Worm (Caenorhabditis elegans) whole organism, late embryonic: ENCODE measurements around the gene C16C8.12.

Experiments
- T23F11.4 ChIP-seq: fragments of 200-800 bp; sonication (Bioruptor generic); optimal IDR thresholded peaks from 2 replicates; lab custom pipeline; 2018; ENCODE audit warnings: mild to moderate bottlenecking, missing genetic modification characterization, missing compliant biosample characterization
- Y22D7AL.16 ChIP-seq: sonication (generic microtip); optimal IDR thresholded peaks from 2 replicates; lab custom pipeline; 2016; ENCODE audit warnings: missing genetic modification characterization, missing compliant biosample characterization
- ceh-18 ChIP-seq: sonication (generic microtip); optimal IDR thresholded peaks from 2 replicates; lab custom pipeline; 2016; ENCODE audit warnings: missing genetic modification characterization, missing compliant biosample characterization
- ceh-2 ChIP-seq: sonication (generic microtip); optimal IDR thresholded peaks from 2 replicates; lab custom pipeline; 2016; ENCODE audit warnings: missing genotype, missing genetic modification characterization, missing compliant biosample characterization
- ceh-22 ChIP-seq: sonication (generic microtip); optimal IDR thresholded peaks from 2 replicates; lab custom pipeline; 2017; ENCODE audit warnings: missing biosample characterization, missing genetic modification characterization
- ceh-24 ChIP-seq: sonication (generic microtip); optimal IDR thresholded peaks from 2 replicates; lab custom pipeline; 2016; ENCODE audit warnings: mild to moderate bottlenecking, missing genetic modification characterization, missing compliant biosample characterization
- ceh-30 ChIP-seq: fragments of 150-350 bp; optimal IDR thresholded peaks from 2 replicates; lab custom pipeline; 2014; ENCODE audit warnings: missing biosample characterization, missing genetic modification characterization
- ceh-34 ChIP-seq: sonication (generic microtip); optimal IDR thresholded peaks from 2 replicates; lab custom pipeline; 2016; ENCODE audit warnings: mild to moderate bottlenecking, missing genetic modification characterization, missing compliant biosample characterization
- che-1 ChIP-seq: sonication (generic microtip); optimal IDR thresholded peaks from 2 replicates; lab custom pipeline; 2016; ENCODE audit warnings: mild to moderate bottlenecking, missing genetic modification characterization, missing compliant biosample characterization
- fkh-10 ChIP-seq: fragments of 150-350 bp; optimal IDR thresholded peaks from 2 replicates; lab custom pipeline; 2014; ENCODE audit warnings: missing biosample characterization, missing genetic modification reagents, missing genetic modification characterization
- fkh-6 ChIP-seq: sonication (generic microtip); optimal IDR thresholded peaks from 2 replicates; lab custom pipeline; 2016; ENCODE audit warnings: missing genetic modification characterization, missing compliant biosample characterization
- gmeb-2 ChIP-seq: sonication (generic microtip); optimal IDR thresholded peaks from 2 replicates; lab custom pipeline; 2016; ENCODE audit warnings: missing genetic modification characterization, inconsistent platforms, missing compliant biosample characterization
- lim-6 ChIP-seq: sonication (generic microtip); optimal IDR thresholded peaks from 2 replicates; lab custom pipeline; 2016; ENCODE audit warnings: missing genetic modification characterization, missing compliant biosample characterization
- nfya-1 ChIP-seq: sonication (generic microtip); optimal IDR thresholded peaks from 2 replicates; lab custom pipeline; 2017; ENCODE audit warnings: missing genetic modification characterization, mild to moderate bottlenecking, missing compliant biosample characterization, antibody characterized with exemption, moderate library complexity
- nhr-11 ChIP-seq: fragments of 150-350 bp; optimal IDR thresholded peaks from 2 replicates; lab custom pipeline; 2014; ENCODE audit warnings: missing biosample characterization, missing genetic modification characterization
- npax-4 ChIP-seq: sonication (generic microtip); optimal IDR thresholded peaks from 2 replicates; lab custom pipeline; 2016; ENCODE audit warnings: missing genetic modification characterization, missing compliant biosample characterization
- odd-2 ChIP-seq: sonication (generic microtip); optimal IDR thresholded peaks from 2 replicates; lab custom pipeline; 2017; ENCODE audit warnings: antibody characterized with exemption, mild to moderate bottlenecking, missing genetic modification characterization, missing compliant biosample characterization
- pha-4 ChIP-seq: fragments of 150-350 bp; optimal IDR thresholded peaks from 2 replicates; lab custom pipeline; 2018; ENCODE audit warnings: missing biosample characterization, missing genetic modification reagents, missing genetic modification characterization
- ref-2 ChIP-seq: sonication (generic microtip); optimal IDR thresholded peaks from 2 replicates; lab custom pipeline; 2016; ENCODE audit warnings: missing genetic modification characterization, missing compliant biosample characterization
- zip-5 ChIP-seq: sonication (generic microtip); optimal IDR thresholded peaks from 2 replicates; lab custom pipeline; 2016; ENCODE audit warnings: missing genetic modification characterization, missing compliant biosample characterization

C16C8.12 gene

DNA sequence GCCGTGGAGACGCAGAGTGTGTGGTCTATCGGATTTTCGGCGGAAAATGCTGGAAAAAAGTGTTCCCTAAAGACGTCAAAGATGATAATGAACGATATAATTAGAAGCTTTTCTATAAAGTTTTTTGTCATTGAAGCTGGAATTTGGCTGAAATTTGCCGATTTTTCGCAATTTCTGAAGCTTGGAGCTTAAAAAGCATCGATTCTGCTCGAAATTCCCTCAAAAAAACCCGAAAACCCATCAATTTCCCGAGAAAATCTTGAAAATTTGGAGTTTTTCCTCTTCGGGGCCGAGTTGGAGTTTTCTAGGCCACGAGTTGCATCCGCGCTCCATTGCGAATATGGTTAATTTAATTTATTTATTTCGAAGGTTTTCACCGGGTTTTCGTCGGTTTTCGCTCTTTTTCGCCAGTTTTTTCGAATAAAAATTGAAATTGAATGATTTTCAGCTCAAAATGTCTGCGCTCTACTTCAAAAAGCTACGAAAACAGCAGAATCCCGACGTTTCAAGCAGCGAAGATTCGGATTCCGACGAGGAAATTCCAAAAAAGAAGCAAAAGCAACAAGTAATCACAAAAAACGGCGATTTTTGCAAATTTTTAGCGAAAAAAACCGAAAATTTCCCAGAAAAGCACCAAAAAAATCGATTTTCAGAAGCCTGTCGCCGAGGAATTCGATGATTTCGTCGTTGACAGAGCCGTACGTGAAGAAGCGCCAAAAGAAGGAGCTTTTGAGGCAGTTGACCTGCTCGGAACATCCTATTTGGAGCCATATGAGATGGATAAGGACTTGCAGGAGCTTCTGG lies 50.2 kb downstream of the C16C8.12 start, which contains the start of the genes col-71 and Y49F6B.2 (continued):
- TF ChIP-seq npax-4 (tag; lab: Kevin White, UChicago), result no peak
- TF ChIP-seq che-1 (tag; lab: Kevin White, UChicago), result peak; percentile 22
- TF ChIP-seq ceh-22 (tag; lab: Kevin White, UChicago), result no peak
- TF ChIP-seq gmeb-2 (tag; lab: Kevin White, UChicago), result peak; percentile 30
- peak; percentile 55 for TF ChIP-seq ceh-18 (tag; lab: Kevin White, UChicago)
- no peak for TF ChIP-seq pha-4 (tag; lab: Kevin White, UChicago)
- TF ChIP-seq ceh-24 (tag; lab: Kevin White, UChicago), result no peak
- no peak for TF ChIP-seq nhr-11 (tag; lab: Kevin White, UChicago)
- peak; percentile 63 for TF ChIP-seq lim-6 (tag; lab: Kevin White, UChicago)
- no peak for TF ChIP-seq odd-2 (tag; lab: Kevin White, UChicago)
- TF ChIP-seq ceh-34, result peak; percentile 24
- peak; percentile 76 for TF ChIP-seq ref-2 (tag; lab: Kevin White, UChicago)
- no peak for TF ChIP-seq fkh-10 (GFP tag; lab: Kevin White, UChicago)
- no peak for TF ChIP-seq fkh-6 (tag; lab: Kevin White, UChicago)
- TF ChIP-seq Y22D7AL.16 (tag; lab: Kevin White, UChicago), result no peak
- peak; percentile 32 for TF ChIP-seq nfya-1 (tag; lab: Kevin White, UChicago)
- peak; percentile 53 for TF ChIP-seq ceh-30 (tag; lab: Kevin White, UChicago)
- peak; percentile 83 for TF ChIP-seq zip-5 (tag; lab: Kevin White, UChicago)
- TF ChIP-seq T23F11.4, result no peak
- peak; percentile 86 for TF ChIP-seq ceh-2
